Fruit fly (Drosophila melanogaster): Measurements from ENCODE around the gene Nf-YB.

Gene Nf-YB

DNA sequence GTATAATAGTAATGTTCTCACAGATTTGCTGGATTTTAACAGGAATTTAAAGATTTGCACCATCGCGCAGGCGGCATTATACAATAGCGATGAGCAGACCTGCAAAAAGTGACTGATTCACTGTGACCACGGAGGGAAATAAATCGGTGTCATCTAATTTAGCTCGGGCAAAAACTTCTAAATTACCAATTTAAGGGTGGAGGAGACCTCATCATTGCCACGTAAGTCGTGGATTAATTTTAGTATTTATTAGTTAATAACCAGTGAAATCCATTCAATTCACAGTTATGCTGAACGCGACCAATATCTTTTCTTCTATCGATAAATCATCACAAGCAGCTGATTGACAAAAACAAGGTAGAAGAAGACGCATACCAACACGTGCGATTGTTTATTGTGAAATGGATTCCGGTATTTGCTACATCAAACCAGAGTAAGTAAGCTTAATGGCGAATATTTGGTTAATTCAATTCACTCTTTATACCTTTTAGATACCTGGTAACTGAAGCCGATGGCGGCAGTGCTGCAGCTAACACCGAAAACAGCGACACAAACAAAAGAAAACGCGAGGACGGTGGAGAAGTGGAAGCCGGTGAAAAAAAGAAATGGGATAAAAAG is 22.8 kb downstream of the Nf-YB start, which contains the start of the genes CG10628 and Dus3 (continued):
- TF ChIP-seq BEAF-32 (GFP tag; optimal IDR thresholded peaks at IDR 0.05): peak; percentile 77
- peak; percentile 93 for TF ChIP-seq bab2 (GFP tag; optimal IDR thresholded peaks at IDR 0.05)
- peak; percentile 69 for TF ChIP-seq Nf-YB (GFP tag; optimal IDR thresholded peaks at IDR 0.05)
- TF ChIP-seq Gug (GFP tag; IDR thresholded peaks at IDR 0.05): peak; percentile 88
- peak; percentile 89 for TF ChIP-seq CG17359 (tag; optimal IDR thresholded peaks at IDR 0.05)
- peak in 1 of 2 experiments; percentile 58 for TF ChIP-seq insv (GFP tag; optimal IDR thresholded peaks at IDR 0.05)
- TF ChIP-seq sr (GFP tag; IDR thresholded peaks at IDR 0.05): peak; percentile 58; the same call in 2 of the 3 replicates
- TF ChIP-seq CG2199 (GFP tag; IDR thresholded peaks at IDR 0.05): peak; percentile 94
- no peak for TF ChIP-seq CG6791 (GFP tag; IDR thresholded peaks at IDR 0.05; ENCODE audit: partially characterized antibody)
- peak; percentile 71 for TF ChIP-seq kah (GFP tag; optimal IDR thresholded peaks at IDR 0.05)
- TF ChIP-seq Usf (GFP tag; optimal IDR thresholded peaks at IDR 0.05): peak; percentile 77
- TF ChIP-seq tio (GFP tag; optimal IDR thresholded peaks at IDR 0.05): no peak
- peak; percentile 80 for TF ChIP-seq ssp (GFP tag; IDR thresholded peaks at IDR 0.05)
- peak; percentile 17 for TF ChIP-seq gfzf (GFP tag; optimal IDR thresholded peaks at IDR 0.05)
- TF ChIP-seq CG10274 (GFP tag; optimal IDR thresholded peaks at IDR 0.05): peak; percentile 72
- TF ChIP-seq ac (GFP tag; optimal IDR thresholded peaks at IDR 0.05): peak; percentile 38
- peak; percentile 82 for TF ChIP-seq Dek (tag; optimal IDR thresholded peaks at IDR 0.05)
- peak; percentile 77 for TF ChIP-seq CG8290 (GFP tag; optimal IDR thresholded peaks at IDR 0.05)
- peak in 1 of 2 experiments; percentile 96 for TF ChIP-seq CG8290 (tag; optimal IDR thresholded peaks at IDR 0.05)
- TF ChIP-seq pnt (GFP tag; optimal IDR thresholded peaks at IDR 0.05): peak; percentile 90
- peak; percentile 92 for TF ChIP-seq CG6689 (GFP tag; IDR thresholded peaks at IDR 0.05)
- TF ChIP-seq usp (GFP tag; optimal IDR thresholded peaks at IDR 0.05): no peak
- peak; percentile 94 for TF ChIP-seq lmd (GFP tag; IDR thresholded peaks at IDR 0.05)
- peak; percentile 89 for TF ChIP-seq CG1792 (GFP tag; optimal IDR thresholded peaks at IDR 0.05)
- TF ChIP-seq CG11093 (GFP tag; IDR thresholded peaks at IDR 0.05): peak; percentile 89
- TF ChIP-seq CG18476 (GFP tag; optimal IDR thresholded peaks at IDR 0.05): peak; percentile 83
- no peak for TF ChIP-seq CG7963 (GFP tag; IDR thresholded peaks at IDR 0.05; ENCODE audit: partially characterized antibody)
- peak; percentile 95 for TF ChIP-seq HmgZ (tag; optimal IDR thresholded peaks at IDR 0.05)
- TF ChIP-seq CG4730 (GFP tag; IDR thresholded peaks at IDR 0.05): peak; percentile 74
- 0 out of 2 replicates have a peak, but pooled peaks have one; percentile 28 for TF ChIP-seq hbn (GFP tag; IDR thresholded peaks at IDR 0.05; ENCODE audit: partially characterized antibody)
- TF ChIP-seq Lhr (GFP tag; optimal IDR thresholded peaks at IDR 0.05): peak; percentile 65
- peak; percentile 73 for TF ChIP-seq CG6683 (GFP tag; optimal IDR thresholded peaks at IDR 0.05)
- TF ChIP-seq CG15479 (GFP tag; optimal IDR thresholded peaks at IDR 0.05): peak; percentile 72
- peak; percentile 89 for TF ChIP-seq H15 (GFP tag; IDR thresholded peaks at IDR 0.05)
- TF ChIP-seq Bteb2 (GFP tag; optimal IDR thresholded peaks at IDR 0.05): peak; percentile 93
- peak; percentile 91 for TF ChIP-seq cwo (GFP tag; optimal IDR thresholded peaks at IDR 0.05)
- TF ChIP-seq danr (GFP tag; IDR thresholded peaks at IDR 0.05): peak; percentile 83
- TF ChIP-seq CG14441 (GFP tag; IDR thresholded peaks at IDR 0.05): peak; percentile 93
- TF ChIP-seq tll (GFP tag; optimal IDR thresholded peaks at IDR 0.05): peak in 1 of 2 experiments; percentile 22
- TF ChIP-seq GATAe (GFP tag; conservative IDR thresholded peaks at IDR 0.05): no peak; the same call in 1 of the 2 replicates
- peak; percentile 73 for TF ChIP-seq da (GFP tag; optimal IDR thresholded peaks at IDR 0.05)
- TF ChIP-seq nom (GFP tag; optimal IDR thresholded peaks at IDR 0.05): peak; percentile 64
- TF ChIP-seq Atf-2 (GFP tag; optimal IDR thresholded peaks at IDR 0.05): peak; percentile 84
- peak; percentile 77 for TF ChIP-seq ab (GFP tag; optimal IDR thresholded peaks at IDR 0.05)
- peak; percentile 74 for TF ChIP-seq NK7.1 (GFP tag; optimal IDR thresholded peaks at IDR 0.05)
- peak; percentile 69; the same call in 2 of the 3 replicates for TF ChIP-seq CG3726 (GFP tag; IDR thresholded peaks at IDR 0.05)
- TF ChIP-seq tx (GFP tag; optimal IDR thresholded peaks at IDR 0.05): peak; percentile 91
- TF ChIP-seq CG6175 (GFP tag; IDR thresholded peaks at IDR 0.05): peak; percentile 71; the same call in 2 of the 3 replicates
- peak; percentile 81; the same call in 1 of the 2 replicates for TF ChIP-seq Taf1 (GFP tag; IDR thresholded peaks at IDR 0.05)
